Fruit fly (Drosophila melanogaster): Measurements from ENCODE around the gene Or92a.

DNA sequence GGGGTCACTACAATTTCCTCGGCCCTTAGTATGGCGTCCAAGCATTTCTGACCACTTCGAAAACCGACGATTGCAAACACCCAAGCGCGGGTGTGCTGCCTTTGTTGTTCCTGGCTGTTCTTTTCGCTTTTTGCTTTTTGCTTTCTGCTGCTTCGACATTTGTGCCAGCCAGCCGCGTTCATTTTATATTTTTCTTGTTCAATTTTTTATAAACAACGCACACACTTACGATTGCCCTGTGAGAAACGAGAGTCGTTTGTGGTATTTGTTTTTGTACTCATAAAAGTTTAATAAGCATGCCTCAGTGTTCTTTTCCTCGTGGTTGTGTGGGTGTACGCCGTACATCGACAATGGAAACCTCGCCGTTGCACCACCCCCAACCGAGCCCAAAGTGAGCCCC, 43.2 kb downstream of the Or92a start:
- TF ChIP-seq psq (optimal IDR thresholded peaks at IDR 0.05) (no peak), insv (optimal IDR thresholded peaks at IDR 0.05) (no peak), Myc (optimal IDR thresholded peaks at IDR 0.05) (no peak), Sin3A (optimal IDR thresholded peaks at IDR 0.05) (no peak), ttk (optimal IDR thresholded peaks at IDR 0.05) (no peak)
